Worm (Caenorhabditis elegans): ENCODE results near the gene C50D2.2.

DNA sequence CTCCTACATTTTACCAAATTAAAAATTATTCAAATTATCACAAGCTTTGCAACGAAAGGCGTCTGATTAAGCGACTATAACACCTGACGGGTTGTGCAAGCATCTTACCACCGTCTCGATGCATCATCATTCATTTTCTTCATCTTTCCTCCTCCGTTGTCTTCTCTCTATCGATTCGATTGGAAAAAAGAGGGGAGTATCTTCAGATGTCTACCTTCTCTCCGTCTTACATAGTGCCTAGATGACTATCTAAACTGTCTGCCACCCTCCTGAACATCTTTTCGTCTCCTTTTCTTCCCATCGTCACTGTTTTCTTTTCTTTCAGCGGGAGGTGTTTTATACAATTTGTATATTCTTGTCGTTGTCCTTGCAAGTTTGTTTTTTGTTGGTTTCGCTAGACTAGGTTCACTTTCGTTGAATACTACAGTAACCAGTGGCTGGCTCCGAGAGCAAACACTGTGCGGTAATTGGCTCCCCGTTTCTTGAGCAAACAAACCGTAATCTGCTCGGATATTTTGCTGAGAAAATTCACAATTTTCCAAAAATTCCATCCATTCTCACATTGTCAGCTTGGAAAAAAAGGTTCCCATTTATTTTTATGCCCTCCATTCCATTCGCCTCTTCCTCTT is 50.4 kb downstream of the C50D2.2 start:
- TF ChIP-seq ceh-9 (tag; optimal IDR thresholded peaks at IDR 0.05) (no peak), tbx-7 (tag; optimal IDR thresholded peaks at IDR 0.05) (no peak), syd-9 (tag; optimal IDR thresholded peaks at IDR 0.05) (no peak), ceh-34 (tag; optimal IDR thresholded peaks at IDR 0.05) (no peak), C08G9.2 (tag; optimal IDR thresholded peaks at IDR 0.05) (no peak), sox-4 (tag; optimal IDR thresholded peaks at IDR 0.05) (no peak), elt-4 (tag; optimal IDR thresholded peaks at IDR 0.05) (no peak), lin-11 (tag; optimal IDR thresholded peaks at IDR 0.05) (no peak), fax-1 (tag; optimal IDR thresholded peaks at IDR 0.05) (no peak), pros-1 (tag; optimal IDR thresholded peaks at IDR 0.05) (no peak), fkh-10 (GFP tag; optimal IDR thresholded peaks at IDR 0.05) (no peak), C38D4.7 (GFP tag; optimal IDR thresholded peaks at IDR 0.05) (no peak), unc-3 (GFP tag; conservative IDR thresholded peaks at IDR 0.05) (no peak), unc-3 (tag; optimal IDR thresholded peaks at IDR 0.05) (no peak)

Measured in whole organism, late embryonic.